Worm (Caenorhabditis elegans) whole organism, L2 larva: ENCODE data around the gene K01A6.7.

ENCODE experiments used
- C34F6.9 ChIP-seq: fragments of 150-350 bp; optimal IDR thresholded peaks from 2 replicates; lab custom pipeline; 2014; ENCODE audit warnings: missing biosample characterization, missing genetic modification characterization
- F13H6.1 ChIP-seq: sonication (generic microtip); optimal IDR thresholded peaks from 2 replicates; lab custom pipeline; 2016; ENCODE audit warnings: missing genetic modification characterization, missing compliant biosample characterization
- R02D3.7 ChIP-seq: fragments of 150-350 bp; optimal IDR thresholded peaks from 2 replicates; lab custom pipeline; 2014; ENCODE audit warnings: missing biosample characterization, missing genetic modification characterization
- Y55F3AM.14 ChIP-seq: fragments of 200-800 bp; sonication (Bioruptor generic); optimal IDR thresholded peaks from 2 replicates; lab custom pipeline; 2018; ENCODE audit warnings: mild to moderate bottlenecking, missing genetic modification characterization, missing compliant biosample characterization
- ZK546.5 ChIP-seq: sonication (generic microtip); optimal IDR thresholded peaks from 2 replicates; lab custom pipeline; 2017; ENCODE audit warnings: missing biosample characterization, missing genetic modification characterization
- alr-1 ChIP-seq: fragments of 150-350 bp; optimal IDR thresholded peaks from 2 replicates; lab custom pipeline; 2014; ENCODE audit warnings: missing biosample characterization, missing genetic modification characterization
- aly-2 ChIP-seq: fragments of 150-350 bp; optimal IDR thresholded peaks from 2 replicates; lab custom pipeline; 2014; ENCODE audit warnings: missing biosample characterization, missing genetic modification characterization
- blmp-1 ChIP-seq: sonication (generic microtip); optimal IDR thresholded peaks from 2 replicates; lab custom pipeline; 2017; ENCODE audit warnings: missing genetic modification characterization, mild to moderate bottlenecking, missing compliant biosample characterization, antibody characterized with exemption, moderate library complexity; ENCODE audit not compliant: insufficient read depth
- ceh-16 ChIP-seq: fragments of 150-350 bp; optimal IDR thresholded peaks from 2 replicates; lab custom pipeline; 2014; ENCODE audit warnings: missing biosample characterization, missing genetic modification characterization
- ceh-82 ChIP-seq: fragments of 150-350 bp; optimal IDR thresholded peaks from 2 replicates; lab custom pipeline; 2014; ENCODE audit warnings: missing biosample characterization, missing genetic modification characterization
- crh-2 ChIP-seq: sonication (generic microtip); optimal IDR thresholded peaks from 2 replicates; lab custom pipeline; 2017; ENCODE audit warnings: missing biosample characterization, missing genetic modification characterization
- dmd-4 ChIP-seq: sonication (generic microtip); optimal IDR thresholded peaks from 2 replicates; lab custom pipeline; 2017; ENCODE audit warnings: missing biosample characterization, missing genetic modification characterization
- egl-27 ChIP-seq: sonication (generic microtip); optimal IDR thresholded peaks from 3 replicates; lab custom pipeline; 2017; ENCODE audit warnings: missing biosample characterization, missing genetic modification reagents, missing genetic modification characterization
- elt-1 ChIP-seq: fragments of 150-350 bp; optimal IDR thresholded peaks from 2 replicates; lab custom pipeline; 2014; ENCODE audit warnings: missing biosample characterization, missing genetic modification characterization
- fos-1 ChIP-seq: fragments of 150-350 bp; optimal IDR thresholded peaks from 2 replicates; lab custom pipeline; 2014; ENCODE audit warnings: missing biosample characterization, missing genetic modification characterization
- gmeb-1 ChIP-seq: fragments of 150-350 bp; optimal IDR thresholded peaks from 2 replicates; lab custom pipeline; 2014; ENCODE audit warnings: missing biosample characterization, missing genetic modification characterization
- lin-13 ChIP-seq: fragments of 150-350 bp; optimal IDR thresholded peaks from 2 replicates; lab custom pipeline; 2014; ENCODE audit warnings: missing biosample characterization, missing genetic modification reagents, missing genetic modification characterization
- lin-39 ChIP-seq: fragments of 150-350 bp; optimal IDR thresholded peaks from 2 replicates; lab custom pipeline; 2014; ENCODE audit warnings: missing biosample characterization, missing genetic modification reagents, missing genetic modification characterization
- lsy-2 ChIP-seq, 2 experiments: fragments of 150-350 bp in 1 of 2; sonication (generic microtip) in 1 of 2; optimal IDR thresholded peaks; 2 replicates each; lab custom pipeline; 2014 to 2017; ENCODE audit warnings: missing biosample characterization in 2 of 2, missing genetic modification characterization in 2 of 2
- mab-5 ChIP-seq: fragments of 150-350 bp; optimal IDR thresholded peaks from 2 replicates; lab custom pipeline; 2014; ENCODE audit warnings: missing biosample characterization, missing genetic modification characterization
- mbf-1 ChIP-seq: sonication (generic microtip); optimal IDR thresholded peaks from 2 replicates; lab custom pipeline; 2017; ENCODE audit warnings: missing biosample characterization, missing genetic modification characterization
- mdl-1 ChIP-seq, 2 experiments: fragments of 150-350 bp in 1 of 2; sonication (generic microtip) in 1 of 2; optimal IDR thresholded peaks; 2 replicates each; lab custom pipeline; 2017; ENCODE audit warnings: missing biosample characterization in 2 of 2, missing genetic modification characterization in 2 of 2
- nhr-10 ChIP-seq: sonication (generic microtip); optimal IDR thresholded peaks from 2 replicates; lab custom pipeline; 2017; ENCODE audit warnings: missing biosample characterization, missing genetic modification characterization
- nhr-12 ChIP-seq: fragments of 150-350 bp; optimal IDR thresholded peaks from 2 replicates; lab custom pipeline; 2014; ENCODE audit warnings: missing biosample characterization, missing genetic modification characterization
- nhr-129 ChIP-seq: fragments of 150-350 bp; optimal IDR thresholded peaks from 2 replicates; lab custom pipeline; 2014; ENCODE audit warnings: missing biosample characterization, missing genetic modification characterization
- nhr-21 ChIP-seq: fragments of 150-350 bp; optimal IDR thresholded peaks from 2 replicates; lab custom pipeline; 2014; ENCODE audit warnings: missing biosample characterization, missing genetic modification characterization
- nhr-23 ChIP-seq: fragments of 150-350 bp; optimal IDR thresholded peaks from 2 replicates; lab custom pipeline; 2014; ENCODE audit warnings: missing biosample characterization, missing genetic modification reagents, missing genetic modification characterization
- nhr-237 ChIP-seq: fragments of 150-350 bp; optimal IDR thresholded peaks from 2 replicates; lab custom pipeline; 2014; ENCODE audit warnings: missing biosample characterization, missing genetic modification characterization
- nhr-25 ChIP-seq: fragments of 150-350 bp; sonication (generic microtip); optimal IDR thresholded peaks from 3 replicates; lab custom pipeline; 2014; ENCODE audit warnings: missing biosample characterization, missing genetic modification characterization
- nhr-6 ChIP-seq: fragments of 150-350 bp; optimal IDR thresholded peaks from 2 replicates; lab custom pipeline; 2014; ENCODE audit warnings: missing biosample characterization, missing genetic modification characterization
- nhr-77 ChIP-seq: fragments of 150-350 bp; optimal IDR thresholded peaks from 2 replicates; lab custom pipeline; 2014; ENCODE audit warnings: missing biosample characterization, missing genetic modification characterization
- sem-4 ChIP-seq: fragments of 150-350 bp; optimal IDR thresholded peaks from 2 replicates; lab custom pipeline; 2014; ENCODE audit warnings: missing biosample characterization, missing genetic modification reagents, missing genetic modification characterization
- skn-1 ChIP-seq: sonication (generic microtip); optimal IDR thresholded peaks from 2 replicates; lab custom pipeline; 2017; ENCODE audit warnings: missing biosample characterization, missing genetic modification characterization
- sma-3 ChIP-seq: sonication (generic microtip); optimal IDR thresholded peaks from 2 replicates; lab custom pipeline; 2016; ENCODE audit warnings: missing genetic modification reagents, missing genetic modification characterization, missing compliant biosample characterization
- sma-9 ChIP-seq, 2 experiments: fragments of 150-350 bp in 1 of 2; sonication (generic microtip) in 1 of 2; optimal IDR thresholded peaks; 2 replicates each; lab custom pipeline; 2014 to 2016; ENCODE audit warnings: missing genetic modification characterization in 2 of 2, mild to moderate bottlenecking in 1 of 2, missing biosample characterization in 1 of 2, missing compliant biosample characterization in 1 of 2, missing genetic modification reagents in 1 of 2, moderate library complexity in 1 of 2
- snpc-4 ChIP-seq: fragments of 150-350 bp; optimal IDR thresholded peaks from 2 replicates; lab custom pipeline; 2014; ENCODE audit warnings: missing biosample characterization, missing genetic modification characterization
- unc-39 ChIP-seq: fragments of 150-350 bp; optimal IDR thresholded peaks from 2 replicates; lab custom pipeline; 2014; ENCODE audit warnings: missing biosample characterization, missing genetic modification characterization
- unc-55 ChIP-seq: fragments of 150-350 bp; sonication (generic microtip); optimal IDR thresholded peaks from 3 replicates; lab custom pipeline; 2014; ENCODE audit warnings: missing biosample characterization, missing genetic modification reagents, missing genetic modification characterization
- unc-62 ChIP-seq: fragments of 150-350 bp; optimal IDR thresholded peaks from 2 replicates; lab custom pipeline; 2014; ENCODE audit warnings: missing biosample characterization, missing genetic modification reagents, missing genetic modification characterization
- ztf-1 ChIP-seq: fragments of 200-800 bp; sonication (Bioruptor generic); conservative IDR thresholded peaks from 2 replicates; pipeline ENCODE4 v1.3.6; 2022; ENCODE audit warnings: missing genetic modification characterization, missing compliant biosample characterization
- ztf-11 ChIP-seq: sonication (generic microtip); optimal IDR thresholded peaks from 2 replicates; lab custom pipeline; 2017; ENCODE audit warnings: missing biosample characterization, missing genetic modification characterization
- ztf-4 ChIP-seq: fragments of 150-350 bp; optimal IDR thresholded peaks from 2 replicates; lab custom pipeline; 2014; ENCODE audit warnings: missing biosample characterization, missing genetic modification characterization

Gene K01A6.7

DNA sequence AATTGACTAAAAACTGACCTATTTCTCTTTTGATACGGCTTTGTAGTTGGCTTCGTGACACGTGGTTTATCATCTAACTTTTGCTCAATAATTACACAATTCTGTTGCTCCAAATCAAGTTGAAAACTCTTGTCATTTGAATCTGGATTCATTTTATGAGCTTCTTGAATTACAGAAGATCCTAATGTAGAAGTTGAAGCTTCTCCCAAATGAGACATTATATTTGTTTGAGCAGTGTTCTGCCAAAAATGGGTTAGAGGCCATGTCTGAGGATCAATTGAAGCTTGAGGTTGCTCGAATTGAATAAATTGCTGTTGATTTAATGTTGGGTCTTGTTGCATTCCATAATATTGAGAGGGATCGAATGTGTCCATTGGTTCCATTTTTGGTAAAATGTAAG is 40.9 kb downstream of the K01A6.7 start:
- TF ChIP-seq sma-9 (GFP tag; optimal IDR thresholded peaks at IDR 0.05; lab: Kevin White, UChicago) (no peak), sma-9 (tag; optimal IDR thresholded peaks at IDR 0.05; lab: Kevin White, UChicago) (no peak), mdl-1 (tag; optimal IDR thresholded peaks at IDR 0.05; lab: Kevin White, UChicago) (no peak), ztf-11 (tag; lab: Kevin White, UChicago) (no peak), ZK546.5 (no peak), dmd-4 (tag; lab: Kevin White, UChicago) (no peak)

DNA sequence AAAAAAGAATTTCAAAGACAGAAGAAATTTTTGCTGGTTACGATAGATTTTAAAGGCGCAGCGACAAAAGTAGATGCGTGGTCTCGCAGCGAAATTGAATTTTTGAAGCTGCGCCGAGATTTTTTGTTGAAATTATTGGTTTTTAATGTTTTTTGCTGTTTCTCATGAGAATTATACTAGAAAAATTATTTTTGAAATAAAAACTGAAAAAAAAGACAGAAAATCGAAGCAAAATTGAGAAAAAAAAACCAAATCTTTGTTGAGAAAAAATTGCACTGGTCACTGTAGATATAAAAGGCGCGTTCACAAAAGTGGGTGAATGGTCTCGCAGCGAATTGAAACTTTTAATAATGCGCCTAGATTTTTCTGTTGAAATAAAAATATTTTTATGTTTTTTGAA is 42.7 kb downstream of the K01A6.7 start:
- no peak for TF ChIP-seq nhr-21
- no peak for TF ChIP-seq skn-1
- no peak for TF ChIP-seq nhr-23 (tag; lab: Kevin White, UChicago)
- no peak for TF ChIP-seq nhr-10 (tag; lab: Kevin White, UChicago)

DNA sequence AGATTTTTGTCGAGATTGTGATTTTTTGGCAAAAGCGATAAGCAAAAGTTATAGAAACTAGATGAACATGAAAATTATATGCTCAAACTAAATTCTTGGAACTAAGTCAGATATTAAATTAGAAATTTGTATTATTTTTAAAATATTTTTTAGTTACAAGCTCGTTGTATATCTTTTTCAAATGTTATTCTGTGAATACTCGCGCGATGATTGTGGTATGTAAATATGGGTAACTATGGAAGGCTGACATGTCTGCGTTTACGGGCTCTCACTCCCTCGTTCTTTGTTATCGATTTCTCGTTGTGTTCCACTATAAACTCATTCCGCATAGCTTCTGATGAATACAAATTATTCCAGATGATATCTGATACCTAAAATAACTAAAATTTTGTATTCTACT is 44.2 kb downstream of the K01A6.7 start, which contains the start of gene ZK792.7:
Gene ZK792.7, plus strand, starts transcription at position 301 of the 400 bp plus-strand sequence.
- TF ChIP-seq fos-1 (tag; lab: Kevin White, UChicago) = no peak
- TF ChIP-seq nhr-237 = no peak

DNA sequence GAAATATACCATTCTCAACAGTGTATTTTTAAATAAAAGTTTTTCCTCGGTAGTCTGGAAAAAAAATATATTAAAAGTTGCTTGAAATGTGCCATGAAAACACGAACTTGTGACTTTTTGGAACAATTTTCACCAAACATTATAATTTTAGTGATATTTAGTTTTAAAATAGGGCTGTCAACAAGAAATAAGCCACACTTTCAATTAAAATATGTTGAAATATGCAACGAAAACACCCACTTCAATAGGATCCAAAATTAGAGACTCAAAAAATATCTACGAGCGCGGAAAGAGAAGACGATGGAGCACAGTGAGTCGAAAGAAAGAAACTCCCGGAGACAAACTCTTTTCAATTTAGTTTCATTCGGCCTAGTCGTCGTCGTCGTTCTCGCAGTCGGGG is 44.9 kb downstream of the K01A6.7 start, which contains the start of gene ZK792.12:
Gene ZK792.12, plus strand, starts transcription at position 301 of the 400 bp plus-strand sequence.
- TF ChIP-seq lsy-2 (tag; optimal IDR thresholded peaks at IDR 0.05; lab: Kevin White, UChicago) (no peak), nhr-25 (tag; lab: Kevin White, UChicago) (no peak), ceh-16 (tag; lab: Kevin White, UChicago) (no peak), R02D3.7 (no peak)

DNA sequence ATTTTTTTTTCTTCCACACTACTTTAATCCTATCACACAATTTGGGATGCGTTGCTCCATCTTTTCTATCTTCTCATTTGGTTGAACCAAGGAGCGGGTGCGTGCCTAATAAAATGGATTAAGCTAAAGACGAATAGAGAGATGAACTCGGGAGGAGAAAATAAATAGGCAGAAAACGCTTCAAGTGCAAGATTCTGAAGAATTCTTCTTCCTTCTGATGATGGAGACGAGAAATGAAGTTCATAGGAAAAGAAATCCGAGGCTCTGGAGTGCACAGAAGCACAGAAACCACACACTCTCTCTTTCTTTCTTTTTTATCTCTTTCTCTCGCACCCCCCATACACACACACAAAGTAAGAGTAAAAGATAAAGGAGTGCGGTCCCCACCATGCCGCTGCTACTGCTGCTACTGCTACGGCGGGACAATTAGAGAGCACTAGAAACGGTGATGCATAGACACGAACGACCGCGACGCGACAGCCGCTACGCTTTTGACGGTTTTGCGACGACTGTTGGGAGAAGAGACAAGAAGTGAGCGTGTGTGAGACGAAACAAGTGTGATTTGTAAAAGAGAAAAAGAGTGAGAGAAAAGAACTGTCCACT is 46.2 kb downstream of the K01A6.7 start:
- TF ChIP-seq mab-5 (peak; percentile 31), dmd-4 (tag; lab: Kevin White, UChicago) (no peak), unc-39 (tag; lab: Kevin White, UChicago) (no peak), elt-1 (tag; lab: Kevin White, UChicago) (no peak), mbf-1 (tag; lab: Kevin White, UChicago) (no peak), lsy-2 (tag; optimal IDR thresholded peaks at IDR 0.05; lab: Kevin White, UChicago) (peak; percentile 41 to 73), snpc-4 (tag; lab: Kevin White, UChicago) (peak; percentile 25), lin-39 (tag; lab: Kevin White, UChicago) (no peak), aly-2 (tag; lab: Kevin White, UChicago) (no peak), nhr-77 (tag; lab: Kevin White, UChicago) (no peak), unc-62 (no peak), skn-1 (no peak), egl-27 (tag; lab: Kevin White, UChicago) (peak; percentile 45), nhr-6 (tag; lab: Kevin White, UChicago) (peak; percentile 15), mdl-1 (tag; optimal IDR thresholded peaks at IDR 0.05; lab: Kevin White, UChicago) (peak in 1 of 2 experiments; percentile 69), nhr-12 (tag; lab: Kevin White, UChicago) (no peak), nhr-25 (tag; lab: Kevin White, UChicago) (peak; percentile 77), ZK546.5 (no peak), lin-13 (GFP tag; lab: Kevin White, UChicago) (peak; percentile 78), blmp-1 (tag; lab: Kevin White, UChicago) (peak; percentile 81), nhr-21 (peak; percentile 71), sma-9 (GFP tag; optimal IDR thresholded peaks at IDR 0.05; lab: Kevin White, UChicago) (peak; percentile 66), sma-9 (tag; optimal IDR thresholded peaks at IDR 0.05; lab: Kevin White, UChicago) (no peak), ztf-4 (tag; lab: Kevin White, UChicago) (peak; percentile 27), C34F6.9 (tag; lab: Kevin White, UChicago) (peak; percentile 76), nhr-10 (tag; lab: Kevin White, UChicago) (no peak), ztf-11 (tag; lab: Kevin White, UChicago) (no peak), gmeb-1 (peak; percentile 71), crh-2 (tag; lab: Kevin White, UChicago) (peak; percentile 85), nhr-237 (no peak), Y55F3AM.14 (GFP tag; lab: Kevin White, UChicago) (peak; percentile 85), fos-1 (tag; lab: Kevin White, UChicago) (peak; percentile 87), nhr-129 (peak; percentile 90), sem-4 (peak; percentile 51), ceh-16 (tag; lab: Kevin White, UChicago) (peak; percentile 42), nhr-23 (tag; lab: Kevin White, UChicago) (no peak), alr-1 (tag; lab: Kevin White, UChicago) (no peak), sma-3 (GFP tag; lab: Kevin White, UChicago) (peak; percentile 80), F13H6.1 (tag; lab: Kevin White, UChicago) (peak; percentile 90), ceh-82 (tag; lab: Kevin White, UChicago) (no peak), ztf-1 (GFP tag; lab: Robert Waterston, UW) (no peak), unc-55 (GFP tag; lab: Kevin White, UChicago) (no peak)
